Worm (Caenorhabditis elegans) whole organism, midembryonic: ENCODE data around the gene T14G8.3.

Experiments used
- klf-2 ChIP-seq: fragments of 200-800 bp; sonication (Bioruptor generic); conservative IDR thresholded peaks from 2 replicates; pipeline ENCODE4 v1.3.6; 2022; ENCODE audit warnings: missing genetic modification reagents, missing genetic modification characterization, missing compliant biosample characterization
- ref-1 ChIP-seq: fragments of 200-800 bp; sonication (Bioruptor generic); conservative IDR thresholded peaks from 2 replicates; pipeline ENCODE4 v1.3.6; 2022; ENCODE audit warnings: missing genetic modification reagents, missing genetic modification characterization, missing compliant biosample characterization
- ztf-29 ChIP-seq: fragments of 200-800 bp; sonication (Bioruptor generic); IDR thresholded peaks from 2 replicates; pipeline ENCODE4 v1.3.6; 2022; ENCODE audit warnings: missing genetic modification reagents, missing genetic modification characterization, missing compliant biosample characterization

- TF ChIP-seq klf-2 (GFP tag; lab: Robert Waterston, UW) (peak; percentile 61; the same call in 1 of the 2 replicates), ztf-29 (peak; percentile 68; the same call in 1 of the 2 replicates), ref-1 (GFP tag; lab: Robert Waterston, UW) (peak; percentile 81)
Measured at ce11 chrX:12889837-12890449, 28.9 kb downstream of the T14G8.3 start.
